Worm (Caenorhabditis elegans): ENCODE results near the gene F14D7.9.

Gene F14D7.9

ce11 chrV:14260831-14261230 is 33.7 kb upstream of the F14D7.9 start, which contains the start of gene F40G12.2:
F40G12.2 (minus strand) TSS chrV:14260931.
- TF ChIP-seq lin-40 (tag; optimal IDR thresholded peaks at IDR 0.05) (no peak), ztf-6 (GFP tag; IDR thresholded peaks at IDR 0.05) (no peak), ceh-79 (tag; optimal IDR thresholded peaks at IDR 0.05) (no peak), snpc-1.3 (tag; optimal IDR thresholded peaks at IDR 0.05; ENCODE audit: insufficient read depth) (no peak), F23B12.7 (tag; optimal IDR thresholded peaks at IDR 0.05; ENCODE audit: insufficient read depth) (no peak), hrde-1 (tag; optimal IDR thresholded peaks at IDR 0.05; ENCODE audit: borderline replicate concordance) (no peak), F57C9.4 (tag; optimal IDR thresholded peaks at IDR 0.05) (no peak), ztf-3 (GFP tag; optimal IDR thresholded peaks at IDR 0.05) (no peak), lir-1 (GFP tag; conservative IDR thresholded peaks at IDR 0.05) (no peak), mel-28 (tag; optimal IDR thresholded peaks at IDR 0.05; ENCODE audit: borderline replicate concordance) (no peak), rpc-1 (optimal IDR thresholded peaks at IDR 0.05) (no peak), rpc-1 (tag; optimal IDR thresholded peaks at IDR 0.05) (no peak), K12H6.12 (tag; optimal IDR thresholded peaks at IDR 0.05) (no peak)

ce11 chrV:14267326-14267942 is 27.1 kb upstream of the F14D7.9 start:
- no peak for TF ChIP-seq lir-1 (GFP tag; conservative IDR thresholded peaks at IDR 0.05)
- TF ChIP-seq B0336.3 (GFP tag; IDR thresholded peaks at IDR 0.05) = no peak
- TF ChIP-seq snpc-3.4 (tag; optimal IDR thresholded peaks at IDR 0.05) = peak; percentile 79
- peak; percentile 23 for TF ChIP-seq tbp1 (GFP tag; optimal IDR thresholded peaks at IDR 0.05)
- TF ChIP-seq hmg-1.2 (GFP tag; IDR thresholded peaks at IDR 0.05) = peak; percentile 59; the same call in 1 of the 2 replicates
- no peak for TF ChIP-seq B0035.1 (tag; optimal IDR thresholded peaks at IDR 0.05)
- peak; percentile 30 for TF ChIP-seq hrde-1 (tag; optimal IDR thresholded peaks at IDR 0.05; ENCODE audit: borderline replicate concordance)
- TF ChIP-seq lin-26 (GFP tag; IDR thresholded peaks at IDR 0.05) = 0 out of 2 replicates have a peak, but pooled peaks have one; percentile 38
- no peak for TF ChIP-seq tlf-1 (GFP tag; optimal IDR thresholded peaks at IDR 0.05)
- peak; percentile 76 for TF ChIP-seq rcor-1 (GFP tag; IDR thresholded peaks at IDR 0.05)
- TF ChIP-seq snpc-1.3 (tag; optimal IDR thresholded peaks at IDR 0.05; ENCODE audit: insufficient read depth) = peak; percentile 59
- 0 out of 2 replicates have a peak, but pooled peaks have one; percentile 31 for TF ChIP-seq aptf-2 (GFP tag; conservative IDR thresholded peaks at IDR 0.05)
- TF ChIP-seq lin-35 (GFP tag; optimal IDR thresholded peaks at IDR 0.05) = no peak
- no peak for TF ChIP-seq ekl-4 (GFP tag; IDR thresholded peaks at IDR 0.05)
- no peak for TF ChIP-seq Y95B8A.8 (GFP tag; IDR thresholded peaks at IDR 0.05)
- no peak for TF ChIP-seq C17E4.6 (GFP tag; IDR thresholded peaks at IDR 0.05)
- TF ChIP-seq nhr-27 (tag; optimal IDR thresholded peaks at IDR 0.05) = no peak
- TF ChIP-seq F39B2.1 (GFP tag; IDR thresholded peaks at IDR 0.05) = no peak
- peak; percentile 47; the same call in 1 of the 2 replicates for TF ChIP-seq ceh-100 (GFP tag; IDR thresholded peaks at IDR 0.05)
- TF ChIP-seq sptf-2 (GFP tag; optimal IDR thresholded peaks at IDR 0.05) = peak; percentile 26
- TF ChIP-seq ceh-58 (GFP tag; IDR thresholded peaks at IDR 0.05) = no peak
- TF ChIP-seq unc-130 (GFP tag; optimal IDR thresholded peaks at IDR 0.05) = no peak
- peak; percentile 38; the same call in 1 of the 2 replicates for TF ChIP-seq F33H1.4 (GFP tag; IDR thresholded peaks at IDR 0.05)
- TF ChIP-seq sea-2 (GFP tag; IDR thresholded peaks at IDR 0.05) = no peak
- peak; percentile 90 for TF ChIP-seq him-1 (tag; optimal IDR thresholded peaks at IDR 0.05)
- TF ChIP-seq dpl-1 (GFP tag; optimal IDR thresholded peaks at IDR 0.05) = no peak
- peak; percentile 59; the same call in 1 of the 2 replicates for TF ChIP-seq hsf-1 (GFP tag; IDR thresholded peaks at IDR 0.05)
- peak; percentile 23 for TF ChIP-seq F49E8.2 (tag; optimal IDR thresholded peaks at IDR 0.05; ENCODE audit: insufficient read depth)
- peak; percentile 92 for TF ChIP-seq snpc-1.1 (tag; optimal IDR thresholded peaks at IDR 0.05; ENCODE audit: insufficient read depth)
- TF ChIP-seq Y53F4B.3 (GFP tag; IDR thresholded peaks at IDR 0.05) = no peak
- peak; percentile 48 for TF ChIP-seq lsl-1 (GFP tag; optimal IDR thresholded peaks at IDR 0.05)
- TF ChIP-seq snpc-4 (GFP tag; optimal IDR thresholded peaks at IDR 0.05) = peak; percentile 92
- TF ChIP-seq snpc-4 (tag; optimal IDR thresholded peaks at IDR 0.05) = peak; percentile 82 to 96 (median 93)
- no peak for TF ChIP-seq ama-1 (optimal IDR thresholded peaks at IDR 0.05)
- no peak for TF ChIP-seq ama-1 (GFP tag; optimal IDR thresholded peaks at IDR 0.05)
- no peak for TF ChIP-seq ztf-6 (GFP tag; IDR thresholded peaks at IDR 0.05)
- TF ChIP-seq D2030.7 (GFP tag; IDR thresholded peaks at IDR 0.05) = peak; percentile 81
